Worm (Caenorhabditis elegans): ENCODE measurements around the gene Y38H6C.20.

DNA sequence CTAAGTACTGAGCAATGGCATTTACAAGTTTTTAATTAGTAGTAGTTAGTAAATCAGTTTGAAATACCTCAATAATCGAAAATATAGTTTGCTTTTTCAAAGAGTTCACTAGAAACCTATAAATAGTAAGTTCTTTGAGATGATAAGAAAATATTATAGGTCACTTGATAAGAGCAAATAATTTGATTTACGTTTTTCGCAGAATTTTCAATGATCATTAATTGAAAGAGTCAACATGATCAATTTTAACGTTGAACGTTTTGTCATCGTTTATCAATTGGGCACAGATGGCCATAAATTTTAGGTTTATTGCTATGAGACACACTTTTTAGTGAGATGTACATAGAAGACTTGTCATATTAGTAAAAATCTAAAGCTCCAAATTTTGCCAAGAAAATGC, 5.3 kb downstream of the Y38H6C.20 start:
- TF ChIP-seq snpc-4 (tag; optimal IDR thresholded peaks at IDR 0.05) (no peak), nhr-28 (tag; optimal IDR thresholded peaks at IDR 0.05) (no peak), mdl-1 (tag; optimal IDR thresholded peaks at IDR 0.05) (no peak), nhr-76 (tag; optimal IDR thresholded peaks at IDR 0.05) (no peak), aly-2 (tag; optimal IDR thresholded peaks at IDR 0.05) (no peak), ztf-4 (tag; optimal IDR thresholded peaks at IDR 0.05) (no peak), ceh-9 (tag; optimal IDR thresholded peaks at IDR 0.05) (no peak), unc-62 (GFP tag; optimal IDR thresholded peaks at IDR 0.05) (no peak), fos-1 (tag; optimal IDR thresholded peaks at IDR 0.05) (no peak), nfya-1 (tag; optimal IDR thresholded peaks at IDR 0.05; ENCODE audit: insufficient read depth) (no peak)
